Fruit fly (Drosophila melanogaster): ENCODE data around the gene CG14323.

Gene CG14323

DNA sequence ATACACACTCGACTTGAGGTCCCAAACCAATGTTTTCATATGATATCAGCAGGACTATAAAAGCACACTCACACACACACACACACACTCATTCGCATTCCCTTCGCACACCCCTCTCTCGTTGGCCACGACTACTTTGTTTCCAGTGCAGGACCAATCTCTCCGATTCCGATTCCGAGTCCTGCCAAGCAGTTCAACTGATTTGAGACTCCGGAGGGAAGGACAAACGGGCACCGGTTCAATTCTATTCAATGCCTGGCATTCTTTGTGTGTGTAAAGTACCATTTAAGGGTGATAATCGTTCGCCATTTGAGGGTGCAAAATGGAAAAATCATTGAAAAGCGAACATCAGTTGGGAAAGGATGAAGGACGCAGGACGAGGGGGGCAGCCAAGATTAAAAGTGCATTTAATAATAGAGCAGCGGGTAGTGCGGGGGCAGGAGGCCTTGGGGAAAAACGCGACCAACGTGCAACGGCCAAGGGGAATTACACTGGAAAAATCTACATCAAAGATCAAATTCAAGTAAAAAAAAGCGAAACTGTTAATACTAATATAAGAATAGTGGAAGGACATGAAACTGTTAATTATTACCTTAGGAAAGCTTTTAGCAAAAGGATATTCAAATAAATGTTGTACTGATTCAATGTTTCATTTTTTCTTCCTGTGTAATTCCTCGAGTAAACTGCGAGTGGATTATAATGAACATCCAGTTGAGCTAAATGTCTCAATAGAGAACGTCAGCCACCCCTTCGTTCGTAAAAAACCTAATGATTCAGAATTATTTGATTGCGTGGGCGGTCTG, 38.1 kb downstream of the CG14323 start (continued):
- TF ChIP-seq ewg (GFP tag; optimal IDR thresholded peaks at IDR 0.05) (peak; percentile 10), unpg (GFP tag; optimal IDR thresholded peaks at IDR 0.05) (peak; percentile 64), sd (tag; optimal IDR thresholded peaks at IDR 0.05) (peak; percentile 18), CG6254 (GFP tag; optimal IDR thresholded peaks at IDR 0.05) (peak; percentile 46), Oaz (GFP tag; IDR thresholded peaks at IDR 0.05) (no peak), prd (optimal IDR thresholded peaks at IDR 0.05) (no peak), prd (GFP tag; IDR thresholded peaks at IDR 0.05) (peak; percentile 66; the same call in 2 of the 3 replicates), CoRest (tag; optimal IDR thresholded peaks at IDR 0.05) (peak; percentile 51), CG10431 (GFP tag; optimal IDR thresholded peaks at IDR 0.05) (peak; percentile 49), Spps (tag; optimal IDR thresholded peaks at IDR 0.05) (peak; percentile 57), CG16813 (GFP tag; IDR thresholded peaks at IDR 0.05; ENCODE audit: partially characterized antibody) (no peak), Mes4 (GFP tag; optimal IDR thresholded peaks at IDR 0.05) (no peak), CrebB (tag; optimal IDR thresholded peaks at IDR 0.05) (no peak), danr (GFP tag; IDR thresholded peaks at IDR 0.05) (no peak), en (GFP tag; optimal IDR thresholded peaks at IDR 0.05) (no peak), Vsx1 (GFP tag; optimal IDR thresholded peaks at IDR 0.05) (no peak), Ada2b (GFP tag; IDR thresholded peaks at IDR 0.05) (peak; percentile 31; the same call in 1 of the 2 replicates), Hmr (GFP tag; optimal IDR thresholded peaks at IDR 0.05) (no peak), CG9437 (GFP tag; optimal IDR thresholded peaks at IDR 0.05) (peak; percentile 2), sens (GFP tag) (peak; percentile 93), CG9797 (GFP tag; optimal IDR thresholded peaks at IDR 0.05) (no peak), Hsf (GFP tag; optimal IDR thresholded peaks at IDR 0.05) (peak; percentile 35), lbe (GFP tag; optimal IDR thresholded peaks at IDR 0.05) (no peak), CG31441 (GFP tag; IDR thresholded peaks at IDR 0.05) (peak; percentile 67), ind (GFP tag; optimal IDR thresholded peaks at IDR 0.05) (peak; percentile 7), Ssrp (tag; optimal IDR thresholded peaks at IDR 0.05) (peak; percentile 61), pnt (GFP tag; optimal IDR thresholded peaks at IDR 0.05) (peak; percentile 21), ttk (GFP tag; IDR thresholded peaks at IDR 0.05) (peak; percentile 28), dpn (GFP tag; optimal IDR thresholded peaks at IDR 0.05) (peak in 1 of 2 experiments; percentile 20), dmrt11E (tag; optimal IDR thresholded peaks at IDR 0.05) (peak; percentile 84), CG1603 (tag; optimal IDR thresholded peaks at IDR 0.05) (peak; percentile 60), ara (GFP tag; IDR thresholded peaks at IDR 0.05) (peak; percentile 69), zf30C (GFP tag; optimal IDR thresholded peaks at IDR 0.05) (peak; percentile 53), CG12744 (GFP tag; optimal IDR thresholded peaks at IDR 0.05) (no peak), dysf (GFP tag; IDR thresholded peaks at IDR 0.05) (0 out of 3 replicates have a peak, but pooled peaks have one; percentile 16), Sox100B (GFP tag; optimal IDR thresholded peaks at IDR 0.05) (peak; percentile 52), knrl (GFP tag; IDR thresholded peaks at IDR 0.05; ENCODE audit: partially characterized antibody) (no peak), slp2 (GFP tag; optimal IDR thresholded peaks at IDR 0.05) (no peak), tin (GFP tag; optimal IDR thresholded peaks at IDR 0.05) (peak; percentile 27), CG12071 (GFP tag; optimal IDR thresholded peaks at IDR 0.05) (no peak), trem (tag; optimal IDR thresholded peaks at IDR 0.05) (peak; percentile 43), CG8290 (GFP tag; optimal IDR thresholded peaks at IDR 0.05) (peak; percentile 15), CG8290 (tag; optimal IDR thresholded peaks at IDR 0.05) (no peak), CG12219 (GFP tag; optimal IDR thresholded peaks at IDR 0.05) (peak; percentile 22), CG3726 (GFP tag; IDR thresholded peaks at IDR 0.05) (0 out of 3 replicates have a peak, but pooled peaks have one; percentile 45), CG8478 (optimal IDR thresholded peaks at IDR 0.05) (no peak), CG12942 (GFP tag; optimal IDR thresholded peaks at IDR 0.05) (peak; percentile 28), CG8924 (tag; optimal IDR thresholded peaks at IDR 0.05) (peak; percentile 64), pros (GFP tag; optimal IDR thresholded peaks at IDR 0.05) (peak; percentile 95), bcd (GFP tag; optimal IDR thresholded peaks at IDR 0.05) (peak; percentile 18)

Data from whole organism, embryonic.